Worm (Caenorhabditis elegans) whole organism, late embryonic: ENCODE measurements around the gene F22F7.11.

Source experiments
- C08G9.2 ChIP-seq: sonication (generic microtip); optimal IDR thresholded peaks from 2 replicates; lab custom pipeline; 2016; ENCODE audit warnings: mild to moderate bottlenecking, missing genetic modification characterization, moderate library complexity, missing compliant biosample characterization
- K02D7.2 ChIP-seq: sonication (generic microtip); optimal IDR thresholded peaks from 2 replicates; lab custom pipeline; 2017; ENCODE audit warnings: mild to moderate bottlenecking, missing genetic modification characterization, missing compliant biosample characterization
- K09A11.1 ChIP-seq: sonication (generic microtip); optimal IDR thresholded peaks from 2 replicates; lab custom pipeline; 2017; ENCODE audit warnings: antibody characterized with exemption, mild to moderate bottlenecking, missing genetic modification characterization, missing compliant biosample characterization; ENCODE audit not compliant: insufficient read depth
- ahr-1 ChIP-seq: sonication (generic microtip); optimal IDR thresholded peaks from 2 replicates; lab custom pipeline; 2016; ENCODE audit warnings: missing genetic modification characterization, missing compliant biosample characterization
- ama-1 ChIP-seq: fragments of 150-350 bp; optimal IDR thresholded peaks from 2 replicates; lab custom pipeline; 2014
- ceh-14 ChIP-seq: sonication (generic microtip); optimal IDR thresholded peaks from 2 replicates; lab custom pipeline; 2016; ENCODE audit warnings: missing genotype, missing genetic modification characterization, missing compliant biosample characterization
- dve-1 ChIP-seq: sonication (generic microtip); optimal IDR thresholded peaks from 2 replicates; lab custom pipeline; 2017; ENCODE audit warnings: antibody characterized with exemption, mild to moderate bottlenecking, missing genetic modification characterization, missing compliant biosample characterization
- hlh-15 ChIP-seq: sonication (generic microtip); optimal IDR thresholded peaks from 2 replicates; lab custom pipeline; 2016; ENCODE audit warnings: missing genetic modification characterization, missing compliant biosample characterization
- lin-11 ChIP-seq: fragments of 200-800 bp; sonication (Bioruptor generic); optimal IDR thresholded peaks from 2 replicates; lab custom pipeline; 2018; ENCODE audit warnings: mild to moderate bottlenecking, missing genetic modification characterization, missing compliant biosample characterization
- madf-2 ChIP-seq: sonication (generic microtip); optimal IDR thresholded peaks from 2 replicates; lab custom pipeline; 2017; ENCODE audit warnings: missing genetic modification characterization, missing compliant biosample characterization
- pqm-1 ChIP-seq: sonication (generic microtip); optimal IDR thresholded peaks from 2 replicates; lab custom pipeline; 2016; ENCODE audit warnings: missing genetic modification characterization, missing compliant biosample characterization
- tbx-2 ChIP-seq: sonication (generic microtip); optimal IDR thresholded peaks from 2 replicates; lab custom pipeline; 2016; ENCODE audit warnings: missing genetic modification characterization, missing compliant biosample characterization
- unc-3 ChIP-seq, 2 experiments: fragments of 200-800 bp in 1 of 2; sonication (Bioruptor generic) in 1 of 2; sonication (generic microtip) in 1 of 2; conservative IDR thresholded peaks in 1 of 2; optimal IDR thresholded peaks in 1 of 2; 2 replicates each; pipeline versions ENCODE4 v1.3.6 to Lab custom; 2016 to 2022; ENCODE audit warnings: missing compliant biosample characterization in 2 of 2, missing genetic modification characterization in 2 of 2, missing genetic modification reagents in 1 of 2
- ztf-16 ChIP-seq: sonication (generic microtip); optimal IDR thresholded peaks from 2 replicates; lab custom pipeline; 2017; ENCODE audit warnings: missing genetic modification characterization, missing compliant biosample characterization

DNA sequence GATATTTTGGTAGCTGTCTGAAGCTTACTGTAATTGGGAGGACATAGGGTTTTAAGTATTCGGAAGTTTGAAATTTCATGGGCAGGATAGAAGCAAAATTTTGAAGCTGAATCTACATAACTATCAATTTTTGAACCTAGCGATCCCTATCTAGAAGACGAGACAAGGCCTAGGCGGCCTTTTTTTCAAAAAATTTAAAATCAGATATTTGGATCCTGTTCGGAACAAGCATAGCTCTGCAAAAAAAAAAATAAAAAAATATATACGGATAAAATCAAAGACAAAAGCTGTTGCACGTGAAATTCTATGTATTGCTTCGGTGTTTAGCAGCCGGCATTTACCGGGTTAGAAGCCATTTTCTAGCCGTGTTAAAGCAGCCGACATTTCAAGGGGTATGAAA, 24.4 kb upstream of the F22F7.11 start, which contains the start of gene F36F12.2:
- TF ChIP-seq ama-1 (lab: Kevin White, UChicago), result no peak
- TF ChIP-seq C08G9.2 (tag; lab: Kevin White, UChicago), result no peak
- no peak for TF ChIP-seq dve-1
- TF ChIP-seq ceh-14 (tag; lab: Kevin White, UChicago), result no peak
- no peak for TF ChIP-seq ahr-1 (tag; lab: Kevin White, UChicago)
- no peak for TF ChIP-seq K02D7.2
- no peak for TF ChIP-seq tbx-2 (tag; lab: Kevin White, UChicago)
- TF ChIP-seq madf-2 (tag; lab: Kevin White, UChicago), result no peak
- no peak for TF ChIP-seq pqm-1 (tag; lab: Kevin White, UChicago)
- TF ChIP-seq ztf-16 (tag; lab: Kevin White, UChicago), result no peak
- no peak for TF ChIP-seq hlh-15 (tag; lab: Kevin White, UChicago)
- TF ChIP-seq lin-11 (tag; lab: Kevin White, UChicago), result no peak
- no peak for TF ChIP-seq unc-3 (GFP tag; conservative IDR thresholded peaks at IDR 0.05; lab: Robert Waterston, UW)
- no peak for TF ChIP-seq unc-3 (tag; optimal IDR thresholded peaks at IDR 0.05; lab: Kevin White, UChicago)
- no peak for TF ChIP-seq K09A11.1 (tag; lab: Kevin White, UChicago)
